Worm (Caenorhabditis elegans): ENCODE results near the gene hosl-1.

Gene hosl-1

DNA sequence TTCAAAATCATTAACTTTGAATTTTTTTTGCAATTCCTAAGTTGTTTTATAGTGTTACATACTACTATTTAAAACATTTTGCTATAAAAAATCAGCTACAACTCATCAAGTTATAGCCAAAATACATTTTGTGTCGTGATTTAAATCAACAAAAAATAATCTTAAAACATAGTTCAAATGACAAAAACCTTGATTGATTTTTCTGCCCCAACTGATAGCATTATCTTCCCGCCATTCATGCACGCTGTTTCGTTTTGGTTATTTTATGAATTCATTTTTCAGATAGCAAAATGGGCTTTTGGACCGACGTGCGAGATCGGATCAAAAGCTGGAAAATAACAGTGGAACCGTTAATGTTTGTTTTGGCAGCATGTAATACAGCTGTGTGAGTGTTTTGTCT, 4.8 kb upstream of the hosl-1 start, which contains the start of gene slcr-46.1 (continued):
- TF ChIP-seq F49E8.2 (tag; optimal IDR thresholded peaks at IDR 0.05; ENCODE audit: borderline replicate concordance) (no peak), aha-1 (tag) (no peak), daf-16 (GFP tag; optimal IDR thresholded peaks at IDR 0.05) (no peak), daf-16 (tag; optimal IDR thresholded peaks at IDR 0.05) (peak; percentile 64)

- TF ChIP-seq rbr-2 (tag; optimal IDR thresholded peaks at IDR 0.05) (peak; percentile 10), hlh-11 (tag; optimal IDR thresholded peaks at IDR 0.05) (peak; percentile 4), ceh-20 (GFP tag; IDR thresholded peaks at IDR 0.05) (peak; percentile 15; the same call in 1 of the 2 replicates), skn-1 (tag; optimal IDR thresholded peaks at IDR 0.05) (no peak), dmd-6 (GFP tag; IDR thresholded peaks at IDR 0.05) (peak; percentile 20; the same call in 1 of the 2 replicates), ceh-44 (GFP tag; IDR thresholded peaks at IDR 0.05) (no peak), nhr-11 (tag; optimal IDR thresholded peaks at IDR 0.05) (peak; percentile 6), hmg-1.1 (GFP tag; IDR thresholded peaks at IDR 0.05) (peak; percentile 71), ZK337.2 (GFP tag; IDR thresholded peaks at IDR 0.05) (no peak), Y105C5A.15 (GFP tag; IDR thresholded peaks at IDR 0.05) (no peak), egl-43 (GFP tag; IDR thresholded peaks at IDR 0.05) (peak; percentile 53; the same call in 1 of the 2 replicates), ztf-11 (tag; optimal IDR thresholded peaks at IDR 0.05) (no peak), mes-2 (tag; optimal IDR thresholded peaks at IDR 0.05; ENCODE audit: poor library complexity, severe bottlenecking) (peak; percentile 58), mep-1 (tag; optimal IDR thresholded peaks at IDR 0.05) (peak; percentile 33), mxl-3 (GFP tag; optimal IDR thresholded peaks at IDR 0.05) (peak; percentile 77), R02D3.7 (tag; optimal IDR thresholded peaks at IDR 0.05) (no peak), unc-39 (tag; optimal IDR thresholded peaks at IDR 0.05) (no peak), ama-1 (optimal IDR thresholded peaks at IDR 0.05) (no peak), mdl-1 (tag; optimal IDR thresholded peaks at IDR 0.05) (peak; percentile 47 to 86), nhr-6 (tag; optimal IDR thresholded peaks at IDR 0.05) (no peak), saeg-2 (GFP tag; IDR thresholded peaks at IDR 0.05) (no peak), pha-4 (GFP tag; IDR thresholded peaks at IDR 0.05) (no peak), pha-4 (tag; optimal IDR thresholded peaks at IDR 0.05) (no peak), F26F4.8 (GFP tag; conservative IDR thresholded peaks at IDR 0.05) (no peak), nhr-41 (GFP tag; IDR thresholded peaks at IDR 0.05) (no peak), zag-1 (tag; optimal IDR thresholded peaks at IDR 0.05) (no peak), lsy-2 (tag; optimal IDR thresholded peaks at IDR 0.05) (peak in 1 of 2 experiments; percentile 19), hlh-30 (tag; optimal IDR thresholded peaks at IDR 0.05; ENCODE audit: insufficient read depth) (peak; percentile 76)
Observed at ce11 chrX:4635643-4636042, 1.3 kb upstream of the hosl-1 start.

DNA sequence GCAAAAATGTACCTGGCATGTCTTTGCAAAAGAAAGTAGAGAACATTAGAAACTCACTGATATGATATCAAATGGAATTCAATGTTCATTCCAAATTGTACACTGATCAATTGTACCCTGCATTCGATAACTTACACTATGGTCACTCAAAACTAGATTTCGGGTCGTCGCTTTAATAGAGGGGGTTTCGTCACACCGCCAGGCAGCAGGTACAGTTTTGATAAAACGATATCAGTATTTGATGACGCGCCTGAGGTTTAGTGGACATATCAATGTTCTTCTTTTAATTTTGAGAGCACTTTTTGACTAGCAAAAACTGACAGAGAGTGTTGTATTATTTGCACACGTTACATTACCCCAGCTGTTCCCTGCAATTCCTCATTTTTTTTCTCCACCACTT, 778 bp upstream of the hosl-1 start:
- TF ChIP-seq nhr-28 (tag; optimal IDR thresholded peaks at IDR 0.05) (peak; percentile 52), madf-9 (GFP tag; conservative IDR thresholded peaks at IDR 0.05) (no peak), hlh-11 (tag; optimal IDR thresholded peaks at IDR 0.05) (peak; percentile 9), fos-1 (tag; optimal IDR thresholded peaks at IDR 0.05) (no peak), dve-1 (tag; optimal IDR thresholded peaks at IDR 0.05; ENCODE audit: insufficient read depth) (peak; percentile 20), dmd-6 (GFP tag; IDR thresholded peaks at IDR 0.05) (peak; percentile 64)

ce11 chrX:4647104-4647503, 10.2 kb downstream of the hosl-1 start, which contains the start of gene C46C11.4:
Gene C46C11.4 (minus strand): TSS chrX:4647204.
- TF ChIP-seq lin-39 (tag; optimal IDR thresholded peaks at IDR 0.05), result no peak
- TF ChIP-seq dmd-6 (GFP tag; IDR thresholded peaks at IDR 0.05), result no peak
- TF ChIP-seq dmd-8 (GFP tag; IDR thresholded peaks at IDR 0.05), result no peak
- TF ChIP-seq mdl-1 (tag; optimal IDR thresholded peaks at IDR 0.05), result no peak
- TF ChIP-seq nhr-76 (tag; optimal IDR thresholded peaks at IDR 0.05), result no peak
- TF ChIP-seq jun-1 (tag; optimal IDR thresholded peaks at IDR 0.05), result no peak
- no peak for TF ChIP-seq arid-1 (GFP tag; conservative IDR thresholded peaks at IDR 0.05)
